Fruit fly (Drosophila melanogaster): ENCODE results near the gene Poxm.

Poxm gene

dm6 chr3R:8354458-8354857 is 20.9 kb upstream of the Poxm start (continued):
- TF ChIP-seq Hr51 (GFP tag; optimal IDR thresholded peaks at IDR 0.05) (peak in 1 of 2 experiments; percentile 76), Eip74EF (GFP tag; optimal IDR thresholded peaks at IDR 0.05) (peak in 1 of 2 experiments; percentile 74), danr (GFP tag; IDR thresholded peaks at IDR 0.05) (0 out of 2 replicates have a peak, but pooled peaks have one; percentile 41), ash1 (GFP tag; optimal IDR thresholded peaks at IDR 0.05) (no peak), jumu (GFP tag; optimal IDR thresholded peaks at IDR 0.05) (no peak), crp (GFP tag; optimal IDR thresholded peaks at IDR 0.05) (no peak), Ptx1 (GFP tag; IDR thresholded peaks at IDR 0.05) (peak; percentile 79), usp (GFP tag; optimal IDR thresholded peaks at IDR 0.05) (no peak), CG6175 (GFP tag; IDR thresholded peaks at IDR 0.05) (peak; percentile 38; the same call in 2 of the 3 replicates), Scr (GFP tag; IDR thresholded peaks at IDR 0.05; ENCODE audit: partially characterized antibody) (no peak), CG8089 (GFP tag; optimal IDR thresholded peaks at IDR 0.05) (no peak), CG12155 (GFP tag; optimal IDR thresholded peaks at IDR 0.05) (peak; percentile 50), CG12219 (GFP tag; optimal IDR thresholded peaks at IDR 0.05) (peak; percentile 23), D19B (GFP tag; optimal IDR thresholded peaks at IDR 0.05) (no peak), croc (GFP tag; conservative IDR thresholded peaks at IDR 0.05) (no peak), CG6854 (GFP tag; optimal IDR thresholded peaks at IDR 0.05) (no peak), grn (GFP tag; optimal IDR thresholded peaks at IDR 0.05) (no peak), vvl (GFP tag; IDR thresholded peaks at IDR 0.05) (peak; percentile 87), az2 (GFP tag; optimal IDR thresholded peaks at IDR 0.05) (peak; percentile 23), sim (GFP tag; IDR thresholded peaks at IDR 0.05) (no peak), CG7786 (GFP tag; optimal IDR thresholded peaks at IDR 0.05) (no peak), CrebB (tag; optimal IDR thresholded peaks at IDR 0.05) (no peak), CG12942 (GFP tag; optimal IDR thresholded peaks at IDR 0.05) (no peak), CG5180 (GFP tag; optimal IDR thresholded peaks at IDR 0.05) (no peak), Fer2 (tag; optimal IDR thresholded peaks at IDR 0.05) (no peak), CG31365 (tag; optimal IDR thresholded peaks at IDR 0.05) (no peak), Sox100B (GFP tag; optimal IDR thresholded peaks at IDR 0.05) (no peak), Pdp1 (GFP tag; optimal IDR thresholded peaks at IDR 0.05) (no peak), CG10321 (GFP tag; IDR thresholded peaks at IDR 0.05) (peak; percentile 25; the same call in 1 of the 2 replicates), HmgZ (tag; optimal IDR thresholded peaks at IDR 0.05) (peak; percentile 11), CG11696 (GFP tag; IDR thresholded peaks at IDR 0.05) (peak; percentile 48), CG34376 (GFP tag; optimal IDR thresholded peaks at IDR 0.05) (no peak), CG4424 (GFP tag; optimal IDR thresholded peaks at IDR 0.05) (peak; percentile 21), insv (GFP tag; optimal IDR thresholded peaks at IDR 0.05) (no peak), CG2678 (tag; optimal IDR thresholded peaks at IDR 0.05) (peak; percentile 66), lola (GFP tag; optimal IDR thresholded peaks at IDR 0.05) (no peak), CG31388 (GFP tag; optimal IDR thresholded peaks at IDR 0.05) (no peak), Blimp-1 (GFP tag; optimal IDR thresholded peaks at IDR 0.05) (peak; percentile 15), CkIIα-i1 (GFP tag; IDR thresholded peaks at IDR 0.05) (0 out of 2 replicates have a peak, but pooled peaks have one; percentile 50), CG11560 (tag; IDR thresholded peaks at IDR 0.05) (no peak), fu2 (GFP tag; optimal IDR thresholded peaks at IDR 0.05) (no peak), CG1792 (GFP tag; optimal IDR thresholded peaks at IDR 0.05) (no peak), schlank (tag; optimal IDR thresholded peaks at IDR 0.05) (no peak), CG8765 (GFP tag; IDR thresholded peaks at IDR 0.05) (no peak), CG9797 (GFP tag; optimal IDR thresholded peaks at IDR 0.05) (no peak), Doc3 (GFP tag; IDR thresholded peaks at IDR 0.05; ENCODE audit: partially characterized antibody) (no peak), HLH54F (GFP tag; optimal IDR thresholded peaks at IDR 0.05) (peak; percentile 2), YL-1 (GFP tag; optimal IDR thresholded peaks at IDR 0.05) (peak; percentile 7), caup (GFP tag; optimal IDR thresholded peaks at IDR 0.05; ENCODE audit: severe bottlenecking) (peak; percentile 17), CG8388 (GFP tag; optimal IDR thresholded peaks at IDR 0.05) (peak; percentile 19)
